Fruit fly (Drosophila melanogaster) whole organism, adult: Measurements from ENCODE around the gene eIF2beta.

Experiments
- CG11617 ChIP-seq: fragments of 200-800 bp; sonication (Bioruptor generic); optimal IDR thresholded peaks from 2 replicates; lab custom pipeline; 2017; ENCODE audit warnings: mild to moderate bottlenecking, missing biosample characterization, missing genetic modification reagents, missing genetic modification characterization
- CG33017 ChIP-seq: fragments of 200-800 bp; sonication (Bioruptor generic); optimal IDR thresholded peaks from 2 replicates; lab custom pipeline; 2018; ENCODE audit warnings: missing biosample characterization, mild to moderate bottlenecking, missing genetic modification characterization, moderate library complexity
- CG5204 ChIP-seq: fragments of 200-800 bp; sonication (Bioruptor generic); optimal IDR thresholded peaks from 2 replicates; lab custom pipeline; 2016; ENCODE audit warnings: missing biosample characterization, missing genetic modification characterization
- CG7101 ChIP-seq: fragments of 200-800 bp; sonication (Bioruptor generic); optimal IDR thresholded peaks from 2 replicates; lab custom pipeline; 2018; ENCODE audit warnings: missing biosample characterization, mild to moderate bottlenecking, missing genetic modification characterization, moderate library complexity
- Clk ChIP-seq: fragments of 200-800 bp; sonication (Bioruptor generic); optimal IDR thresholded peaks from 2 replicates; lab custom pipeline; 2017; ENCODE audit warnings: missing biosample characterization, missing genetic modification characterization
- Hr96 ChIP-seq: fragments of 200-800 bp; sonication (Bioruptor generic); optimal IDR thresholded peaks from 2 replicates; lab custom pipeline; 2016; ENCODE audit warnings: missing biosample characterization, missing genetic modification characterization
- bab1 ChIP-seq: fragments of 200-800 bp; sonication (Bioruptor generic); optimal IDR thresholded peaks from 3 replicates; lab custom pipeline; 2019; ENCODE audit warnings: missing biosample characterization, mild to moderate bottlenecking, missing genetic modification characterization, moderate library complexity
- cic ChIP-seq: fragments of 200-800 bp; sonication (Bioruptor generic); optimal IDR thresholded peaks from 2 replicates; lab custom pipeline; 2017; ENCODE audit warnings: missing biosample characterization, mild to moderate bottlenecking, missing genetic modification characterization, moderate library complexity
- cnc ChIP-seq, 2 experiments: fragments of >200 bp; optimal IDR thresholded peaks; 2 replicates each; lab custom pipeline; 2017
- kay ChIP-seq: fragments of 200-800 bp; sonication (Bioruptor generic); peaks from one replicate; lab custom pipeline; 2016; ENCODE audit warnings: missing biosample characterization, missing genetic modification characterization, borderline replicate concordance
- ovo ChIP-seq: fragments of 200-800 bp; sonication (Bioruptor generic); optimal IDR thresholded peaks from 2 replicates; lab custom pipeline; 2016; ENCODE audit warnings: missing biosample characterization, missing genetic modification characterization
- pad ChIP-seq: fragments of 200-800 bp; sonication (Bioruptor generic); optimal IDR thresholded peaks from 3 replicates; lab custom pipeline; 2017; ENCODE audit warnings: missing biosample characterization, missing genetic modification characterization, mild to moderate bottlenecking, moderate library complexity, missing genetic modification reagents
- toe ChIP-seq: fragments of 200-800 bp; sonication (Bioruptor generic); optimal IDR thresholded peaks from 2 replicates; lab custom pipeline; 2016; ENCODE audit warnings: missing biosample characterization, missing genetic modification characterization

dm6 chr3L:12530044-12530443 lies 3.5 kb upstream of the eIF2beta start, which contains the start of gene nst:
- no peak for TF ChIP-seq Clk (GFP tag; lab: Kevin White, UChicago)
- TF ChIP-seq kay (GFP tag; lab: Kevin White, UChicago) = no peak
- TF ChIP-seq pad (GFP tag; lab: Kevin White, UChicago) = no peak
- no peak for TF ChIP-seq toe (GFP tag; lab: Kevin White, UChicago)
- no peak for TF ChIP-seq cnc (optimal IDR thresholded peaks at IDR 0.05; lab: Kevin White, UChicago)
- no peak for TF ChIP-seq cic (GFP tag; lab: Kevin White, UChicago)
- no peak for TF ChIP-seq CG7101 (tag; lab: Kevin White, UChicago)
- TF ChIP-seq ovo = no peak
- TF ChIP-seq Hr96 (GFP tag; lab: Kevin White, UChicago) = no peak
- TF ChIP-seq CG33017 (tag; lab: Kevin White, UChicago) = no peak
- TF ChIP-seq CG11617 (GFP tag; lab: Kevin White, UChicago) = no peak
- no peak for TF ChIP-seq CG5204
- peak; percentile 21 for TF ChIP-seq bab1
